Worm (Caenorhabditis elegans): ENCODE measurements around the gene Y59H11AM.4.

DNA sequence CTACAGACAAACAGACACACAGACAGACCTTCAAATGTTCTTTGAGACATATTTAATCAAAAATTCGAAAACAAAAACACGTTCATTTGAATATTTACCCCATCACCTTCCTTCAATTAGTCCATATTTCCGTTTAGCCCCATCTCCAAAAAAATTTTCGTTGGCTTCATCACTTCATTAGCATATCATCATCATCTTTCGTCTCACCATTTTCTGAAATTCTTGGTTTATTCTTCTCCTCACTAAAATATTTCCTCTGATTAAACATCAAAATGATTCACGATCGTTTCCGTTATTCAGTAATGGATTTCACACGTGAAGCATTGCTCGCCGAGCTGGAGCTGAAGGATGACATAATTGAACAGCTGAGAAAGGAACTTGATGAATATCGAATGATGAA, 49.6 kb downstream of the Y59H11AM.4 start, which contains the start of gene pkg-2:
- TF ChIP-seq ces-1 (GFP tag; optimal IDR thresholded peaks at IDR 0.05) (no peak), gei-8 (GFP tag; optimal IDR thresholded peaks at IDR 0.05) (no peak), fos-1 (tag; optimal IDR thresholded peaks at IDR 0.05) (no peak), F44E2.7 (GFP tag; IDR thresholded peaks at IDR 0.05) (no peak), fkh-10 (GFP tag; optimal IDR thresholded peaks at IDR 0.05) (no peak), aly-2 (tag; optimal IDR thresholded peaks at IDR 0.05) (no peak)
